Worm (Caenorhabditis elegans) whole organism, L1 larva: ENCODE measurements around the gene swt-5.

ENCODE experiments used
- C16A3.4 ChIP-seq: fragments of 150-350 bp; optimal IDR thresholded peaks from 2 replicates; lab custom pipeline; 2014; ENCODE audit warnings: missing biosample characterization, missing genetic modification characterization
- C34B4.2 ChIP-seq: sonication (generic microtip); optimal IDR thresholded peaks from 2 replicates; lab custom pipeline; 2017; ENCODE audit warnings: mild to moderate bottlenecking, missing genetic modification characterization, missing compliant biosample characterization
- alr-1 ChIP-seq: fragments of 200-800 bp; sonication (Bioruptor generic); optimal IDR thresholded peaks from 2 replicates; lab custom pipeline; 2018; ENCODE audit warnings: borderline replicate concordance, mild to moderate bottlenecking, missing genetic modification characterization, missing compliant biosample characterization
- blmp-1 ChIP-seq: fragments of 150-350 bp; optimal IDR thresholded peaks from 2 replicates; lab custom pipeline; 2014; ENCODE audit warnings: missing biosample characterization, missing genetic modification characterization
- ces-1 ChIP-seq: fragments of 150-350 bp; optimal IDR thresholded peaks from 2 replicates; lab custom pipeline; 2014; ENCODE audit warnings: missing biosample characterization, missing genetic modification reagents, missing genetic modification characterization
- dpl-1 ChIP-seq, 3 experiments: fragments of 150-350 bp in 2 of 3; sonication (generic microtip) in 1 of 3; optimal IDR thresholded peaks; 2 replicates each; lab custom pipeline; 2014 to 2017; ENCODE audit warnings: missing biosample characterization in 3 of 3, missing genetic modification characterization in 3 of 3, missing genetic modification reagents in 3 of 3
- dsc-1 ChIP-seq: sonication (generic microtip); optimal IDR thresholded peaks from 2 replicates; lab custom pipeline; 2016; ENCODE audit warnings: mild to moderate bottlenecking, missing genetic modification characterization, missing compliant biosample characterization
- efl-1 ChIP-seq, 4 experiments: fragments of 150-350 bp; optimal IDR thresholded peaks in 3 of 4; peaks in 1 of 4; 1 replicate in 1 of 4; 2 replicates in 3 of 4; lab custom pipeline; 2014; ENCODE audit warnings: missing biosample characterization in 2 of 4, missing genetic modification characterization in 2 of 4, missing genetic modification reagents in 2 of 4
- elt-2 ChIP-seq: sonication (generic microtip); optimal IDR thresholded peaks from 2 replicates; lab custom pipeline; 2016; ENCODE audit warnings: missing genetic modification characterization, mild to moderate bottlenecking, inconsistent platforms, missing compliant biosample characterization, missing genetic modification reagents
- fkh-4 ChIP-seq: sonication (generic microtip); optimal IDR thresholded peaks from 2 replicates; lab custom pipeline; 2016; ENCODE audit warnings: missing compliant biosample characterization, missing genetic modification characterization, borderline replicate concordance
- fkh-8 ChIP-seq: sonication (generic microtip); optimal IDR thresholded peaks from 2 replicates; lab custom pipeline; 2016; ENCODE audit warnings: mild to moderate bottlenecking, missing genetic modification characterization, missing compliant biosample characterization
- grh-1 ChIP-seq: fragments of 200-800 bp; sonication (Bioruptor generic); IDR thresholded peaks from 2 replicates; pipeline ENCODE4 v1.3.6; 2022; ENCODE audit warnings: missing genetic modification reagents, missing genetic modification characterization, missing compliant biosample characterization
- hlh-4 ChIP-seq: sonication (generic microtip); optimal IDR thresholded peaks from 2 replicates; lab custom pipeline; 2016; ENCODE audit warnings: mild to moderate bottlenecking, missing genetic modification characterization, missing compliant biosample characterization
- irx-1 ChIP-seq: sonication (generic microtip); optimal IDR thresholded peaks from 2 replicates; lab custom pipeline; 2016; ENCODE audit warnings: missing genetic modification characterization, missing compliant biosample characterization
- jun-1 ChIP-seq: fragments of 150-350 bp; optimal IDR thresholded peaks from 2 replicates; lab custom pipeline; 2014; ENCODE audit warnings: missing biosample characterization, missing genetic modification reagents, missing genetic modification characterization
- lin-14 ChIP-seq: fragments of 200-800 bp; sonication (Bioruptor generic); optimal IDR thresholded peaks from 2 replicates; lab custom pipeline; 2018; ENCODE audit warnings: mild to moderate bottlenecking, missing genetic modification characterization, moderate library complexity, missing compliant biosample characterization
- lin-15B ChIP-seq: fragments of 150-350 bp; sonication (generic microtip); optimal IDR thresholded peaks from 3 replicates; lab custom pipeline; 2014; ENCODE audit warnings: missing biosample characterization, missing genetic modification characterization
- lir-3 ChIP-seq: sonication (generic microtip); optimal IDR thresholded peaks from 2 replicates; lab custom pipeline; 2016; ENCODE audit warnings: mild to moderate bottlenecking, missing genetic modification characterization, moderate library complexity, missing compliant biosample characterization; ENCODE audit not compliant: poor library complexity
- mab-9 ChIP-seq: fragments of 200-800 bp; sonication (Bioruptor generic); IDR thresholded peaks from 2 replicates; pipeline ENCODE4 v1.3.6; 2022; ENCODE audit warnings: missing genetic modification reagents, missing genetic modification characterization, missing compliant biosample characterization
- mdl-1 ChIP-seq, 2 experiments: fragments of 150-350 bp; optimal IDR thresholded peaks; 2 replicates each; lab custom pipeline; 2014 to 2017; ENCODE audit warnings: missing biosample characterization in 2 of 2, missing genetic modification characterization in 2 of 2, inconsistent platforms in 1 of 2
- mep-1 ChIP-seq: fragments of 150-350 bp; optimal IDR thresholded peaks from 2 replicates; lab custom pipeline; 2014; ENCODE audit warnings: missing biosample characterization, missing genetic modification characterization
- nhr-12 ChIP-seq: sonication (generic microtip); optimal IDR thresholded peaks from 2 replicates; lab custom pipeline; 2017; ENCODE audit warnings: missing biosample characterization, missing genetic modification characterization
- nhr-19 ChIP-seq: fragments of 200-800 bp; sonication (Bioruptor generic); conservative IDR thresholded peaks from 2 replicates; pipeline ENCODE4 v1.3.6; 2022; ENCODE audit warnings: missing genetic modification characterization, missing compliant biosample characterization
- nhr-237 ChIP-seq: fragments of 150-350 bp; optimal IDR thresholded peaks from 2 replicates; lab custom pipeline; 2014; ENCODE audit warnings: missing biosample characterization, missing genetic modification characterization
- nhr-28 ChIP-seq: fragments of 150-350 bp; optimal IDR thresholded peaks from 2 replicates; lab custom pipeline; 2014; ENCODE audit warnings: missing biosample characterization, missing genetic modification characterization
- nhr-71 ChIP-seq: sonication (generic microtip); optimal IDR thresholded peaks from 2 replicates; lab custom pipeline; 2016; ENCODE audit warnings: mild to moderate bottlenecking, missing genetic modification characterization, moderate library complexity, missing compliant biosample characterization
- nhr-76 ChIP-seq: sonication (generic microtip); optimal IDR thresholded peaks from 2 replicates; lab custom pipeline; 2017; ENCODE audit warnings: missing biosample characterization, missing genetic modification characterization
- nhr-77 ChIP-seq: fragments of 150-350 bp; optimal IDR thresholded peaks from 2 replicates; lab custom pipeline; 2014; ENCODE audit warnings: missing biosample characterization, missing genetic modification characterization
- pax-3 ChIP-seq: fragments of 200-800 bp; sonication (Bioruptor generic); optimal IDR thresholded peaks from 2 replicates; lab custom pipeline; 2018; ENCODE audit warnings: mild to moderate bottlenecking, missing genetic modification characterization, moderate library complexity, missing compliant biosample characterization
- rnt-1 ChIP-seq: sonication (generic microtip); optimal IDR thresholded peaks from 2 replicates; lab custom pipeline; 2016; ENCODE audit warnings: mild to moderate bottlenecking, missing genetic modification characterization, moderate library complexity, missing compliant biosample characterization
- sup-37 ChIP-seq: fragments of 200-800 bp; sonication (Bioruptor generic); optimal IDR thresholded peaks from 2 replicates; lab custom pipeline; 2018; ENCODE audit warnings: mild to moderate bottlenecking, missing genetic modification characterization, missing compliant biosample characterization
- tbx-2 ChIP-seq: sonication (generic microtip); optimal IDR thresholded peaks from 2 replicates; lab custom pipeline; 2016; ENCODE audit warnings: missing genetic modification characterization, missing compliant biosample characterization
- tlp-1 ChIP-seq: fragments of 150-350 bp; optimal IDR thresholded peaks from 2 replicates; lab custom pipeline; 2014; ENCODE audit warnings: missing biosample characterization, missing genetic modification characterization
- unc-98 ChIP-seq: fragments of 200-800 bp; sonication (Bioruptor generic); IDR thresholded peaks from 2 replicates; pipeline ENCODE4 v1.3.6; 2022; ENCODE audit warnings: missing genetic modification characterization, missing compliant biosample characterization
- zip-4 ChIP-seq: fragments of 200-800 bp; sonication (Bioruptor generic); optimal IDR thresholded peaks from 2 replicates; lab custom pipeline; 2018; ENCODE audit warnings: mild to moderate bottlenecking, missing genetic modification characterization, moderate library complexity, missing compliant biosample characterization
- ztf-4 ChIP-seq: fragments of 150-350 bp; optimal IDR thresholded peaks from 2 replicates; lab custom pipeline; 2014; ENCODE audit warnings: missing biosample characterization, missing genetic modification characterization

Gene swt-5

DNA sequence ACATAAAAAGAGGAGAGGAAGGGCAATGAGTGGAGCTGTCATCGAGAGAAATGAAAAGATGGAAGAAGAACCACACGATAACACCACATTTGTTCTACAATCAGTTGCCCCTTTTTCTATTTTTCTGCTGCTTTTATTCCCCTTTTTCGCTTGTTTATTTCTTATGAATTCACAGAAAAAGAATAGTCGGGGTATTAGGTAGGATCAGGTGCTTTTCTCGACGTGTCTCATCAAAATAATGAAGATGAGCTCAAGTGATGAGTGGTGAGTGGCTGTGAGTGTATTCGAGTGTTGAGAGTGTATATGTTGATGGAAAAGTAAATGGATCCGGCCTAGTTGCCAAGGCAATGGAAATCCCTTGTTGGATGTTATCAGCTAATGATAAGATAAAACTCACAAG lies 15.7 kb upstream of the swt-5 start (continued):
- TF ChIP-seq nhr-77 (no peak), mdl-1 (tag; optimal IDR thresholded peaks at IDR 0.05; lab: Kevin White, UChicago) (no peak), C34B4.2 (tag; lab: Kevin White, UChicago) (no peak)

DNA sequence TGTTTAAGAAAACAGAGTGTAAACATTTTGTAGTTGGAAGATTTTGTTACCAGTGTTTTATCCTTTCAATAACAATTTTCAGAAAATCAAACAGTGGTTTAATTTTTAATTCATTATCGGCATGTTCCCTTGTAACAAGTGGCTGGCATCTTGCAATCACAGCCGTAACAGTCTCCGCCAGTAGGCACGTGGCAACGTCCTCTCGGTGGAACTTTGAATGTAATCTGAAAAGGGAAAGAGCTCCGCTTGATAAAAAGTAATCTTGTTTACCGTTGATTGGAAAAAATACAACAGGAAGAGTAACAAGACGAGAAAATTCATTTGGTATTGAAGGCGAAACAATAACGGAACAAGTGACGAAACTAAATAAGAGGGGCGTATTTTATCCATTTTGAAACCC lies 11.8 kb upstream of the swt-5 start, which contains the start of gene K06A4.10:
K06A4.10 (minus strand) TSS at position 390 of the 400 bp plus-strand sequence.
- TF ChIP-seq elt-2 (tag; lab: Kevin White, UChicago) (peak; percentile 46), dpl-1 (GFP tag; optimal IDR thresholded peaks at IDR 0.05; lab: Kevin White, UChicago) (no peak)

DNA sequence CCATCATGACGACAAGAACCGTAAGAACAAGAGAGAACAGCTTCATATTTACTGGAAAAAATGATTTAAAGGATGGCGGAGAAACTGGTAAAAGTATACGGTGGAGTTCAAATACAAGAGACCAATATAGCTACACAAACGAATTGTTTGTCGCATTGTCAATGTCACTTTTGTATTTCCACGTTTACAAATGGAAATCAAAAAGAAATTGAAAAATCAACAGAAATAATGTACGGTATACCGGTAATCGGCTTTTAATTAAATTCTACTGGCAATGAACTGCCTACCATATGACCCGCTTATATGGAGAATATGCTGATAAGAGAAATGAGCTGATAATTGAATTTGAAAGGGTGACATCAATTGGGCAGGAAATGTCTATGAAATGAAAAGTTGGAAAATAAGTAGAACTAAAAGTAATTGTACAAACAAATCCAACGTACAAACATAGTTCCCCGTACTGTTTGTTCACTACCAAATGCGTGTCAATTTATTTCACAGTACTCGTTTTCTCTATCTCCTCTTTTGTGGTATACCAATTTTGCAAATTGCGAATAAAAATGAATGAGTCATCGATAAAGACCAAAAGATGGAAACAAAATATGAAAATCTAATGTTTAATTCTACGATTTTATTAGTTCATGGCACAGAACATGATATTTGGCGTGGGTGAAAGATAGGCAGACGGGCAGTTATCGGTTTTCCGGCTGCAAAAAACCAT lies 9.6 kb upstream of the swt-5 start, which contains the start of gene K06A4.7:
K06A4.7 (minus strand) TSS at position 51 of the 721 bp plus-strand sequence.
- TF ChIP-seq pax-3 (tag; lab: Kevin White, UChicago) = no peak
- TF ChIP-seq irx-1 (tag; lab: Kevin White, UChicago) = no peak
- peak; percentile 79 for TF ChIP-seq elt-2 (tag; lab: Kevin White, UChicago)
- no peak for TF ChIP-seq sup-37 (GFP tag; lab: Kevin White, UChicago)
- TF ChIP-seq zip-4 = no peak
- no peak for TF ChIP-seq efl-1 (optimal IDR thresholded peaks at IDR 0.05; lab: Kevin White, UChicago)
- peak in 1 of 2 experiments; percentile 43 for TF ChIP-seq efl-1 (GFP tag; optimal IDR thresholded peaks at IDR 0.05 in 1 of 2; lab: Kevin White, UChicago)
- TF ChIP-seq, all 84 proteins: peak for 2

- TF ChIP-seq elt-2 (tag; lab: Kevin White, UChicago) (peak; percentile 24), nhr-28 (tag; lab: Kevin White, UChicago) (no peak), nhr-77 (no peak)
- TF ChIP-seq, all 84 proteins: peak for 1
Observed at ce11 chrV:9492460-9492859, 8.7 kb upstream of the swt-5 start.

ce11 chrV:9496742-9497141 lies 4.5 kb upstream of the swt-5 start, which contains the start of gene gsnl-1:
Gene gsnl-1 (plus strand): TSS chrV:9497042.
- TF ChIP-seq nhr-19 (GFP tag; lab: Robert Waterston, UW) (peak; percentile 19; the same call in 1 of the 2 replicates), dsc-1 (tag; lab: Kevin White, UChicago) (peak; percentile 70), nhr-28 (tag; lab: Kevin White, UChicago) (no peak), rnt-1 (tag; lab: Kevin White, UChicago) (peak; percentile 20), lin-14 (peak; percentile 37), alr-1 (tag; lab: Kevin White, UChicago) (no peak), nhr-71 (tag; lab: Kevin White, UChicago) (peak; percentile 19), tlp-1 (tag; lab: Kevin White, UChicago) (no peak)

DNA sequence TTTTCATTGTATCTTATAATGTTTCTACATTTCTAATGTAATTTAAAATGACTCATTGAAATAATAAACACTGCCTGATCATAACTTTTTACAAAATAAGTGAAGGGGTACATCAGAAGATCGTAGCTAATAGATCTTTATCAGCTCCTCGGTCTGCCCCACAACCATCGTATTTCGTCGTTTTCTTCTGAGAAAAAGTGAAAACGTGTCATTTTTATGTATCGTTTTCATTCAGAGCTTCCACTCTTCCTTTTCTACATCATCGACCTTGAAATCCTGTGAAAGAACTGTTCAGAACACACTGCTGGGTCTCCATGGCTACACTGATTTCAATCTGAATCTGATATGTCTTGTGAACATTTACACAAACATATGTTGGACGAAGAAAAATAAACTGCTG lies 1.9 kb upstream of the swt-5 start:
- TF ChIP-seq ces-1 (GFP tag; lab: Kevin White, UChicago) = no peak
- TF ChIP-seq grh-1 (GFP tag; lab: Robert Waterston, UW) = no peak
- no peak for TF ChIP-seq C16A3.4
- no peak for TF ChIP-seq nhr-76 (tag; lab: Kevin White, UChicago)
- peak; percentile 3 for TF ChIP-seq blmp-1 (tag; lab: Kevin White, UChicago)
- TF ChIP-seq, all 84 proteins: peak for 1

DNA sequence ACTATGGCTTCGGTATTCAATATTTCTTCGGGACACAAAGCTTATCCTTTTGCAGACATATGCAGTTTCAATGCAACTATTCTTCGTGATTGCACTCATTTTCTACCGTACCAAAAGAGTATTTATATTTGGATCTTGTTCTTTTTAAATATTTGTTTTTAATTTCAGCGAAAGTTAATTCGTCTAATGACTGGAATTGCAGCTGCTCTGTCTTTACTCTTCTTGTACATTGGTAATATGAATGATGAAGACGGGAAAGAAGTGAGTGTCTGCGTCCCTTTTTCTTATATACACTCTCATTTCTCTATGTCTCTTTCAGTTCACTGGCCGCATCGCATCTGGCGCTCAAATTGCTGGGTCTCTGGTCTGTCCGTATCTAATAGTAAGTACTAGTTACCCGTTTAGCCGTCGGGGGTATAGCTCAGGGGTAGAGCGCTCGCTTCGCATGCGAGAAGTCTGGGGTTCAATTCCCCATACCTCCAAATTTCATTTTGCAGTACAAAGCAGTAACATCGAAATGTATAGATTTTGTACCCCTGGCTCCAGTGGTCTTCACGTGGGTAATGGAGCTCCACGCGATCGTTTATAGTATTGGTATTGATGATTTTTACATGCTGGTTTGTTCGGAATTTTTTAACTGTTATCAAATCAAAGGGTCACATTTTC lies 2.1 kb downstream of the swt-5 start:
- TF ChIP-seq fkh-4 (no peak), mep-1 (tag; lab: Kevin White, UChicago) (peak; percentile 75), lin-14 (peak; percentile 81), jun-1 (tag; lab: Kevin White, UChicago) (peak; percentile 10), tbx-2 (tag; lab: Kevin White, UChicago) (peak; percentile 75), unc-98 (peak; percentile 43; the same call in 1 of the 2 replicates), lir-3 (tag; lab: Kevin White, UChicago) (peak; percentile 35), rnt-1 (tag; lab: Kevin White, UChicago) (peak; percentile 77), ztf-4 (tag; lab: Kevin White, UChicago) (peak; percentile 25), lin-15B (tag; lab: Kevin White, UChicago) (no peak), alr-1 (tag; lab: Kevin White, UChicago) (no peak), mab-9 (GFP tag; lab: Robert Waterston, UW) (peak; percentile 60), hlh-4 (tag; lab: Kevin White, UChicago) (no peak), fkh-8 (tag; lab: Kevin White, UChicago) (peak; percentile 68), nhr-12 (tag; lab: Kevin White, UChicago) (no peak), nhr-237 (tag; lab: Kevin White, UChicago) (no peak)
